Worm (Caenorhabditis elegans) whole organism, L4 larva: ENCODE results near the gene F32H5.3.

Experiments
- F26F4.8 ChIP-seq: fragments of 200-800 bp; sonication (Bioruptor generic); conservative IDR thresholded peaks from 2 replicates; pipeline ENCODE4 v1.3.6; 2022; ENCODE audit warnings: missing genetic modification characterization, missing compliant biosample characterization
- F37D6.2 ChIP-seq: sonication (generic microtip); optimal IDR thresholded peaks from 2 replicates; lab custom pipeline; 2016; ENCODE audit warnings: mild to moderate bottlenecking, missing genetic modification characterization, missing compliant biosample characterization
- F44E2.7 ChIP-seq: fragments of 200-800 bp; sonication (Bioruptor generic); IDR thresholded peaks from 2 replicates; pipeline ENCODE4 v2.1.2; 2022; ENCODE audit warnings: missing genetic modification characterization, missing compliant biosample characterization
- R02D3.7 ChIP-seq: fragments of 150-350 bp; sonication (generic microtip); optimal IDR thresholded peaks from 3 replicates; lab custom pipeline; 2014; ENCODE audit warnings: missing biosample characterization, missing genetic modification characterization
- T20F7.1 ChIP-seq: fragments of 200-800 bp; sonication (Bioruptor generic); optimal IDR thresholded peaks from 2 replicates; lab custom pipeline; 2018; ENCODE audit warnings: mild to moderate bottlenecking, missing genetic modification characterization, missing compliant biosample characterization
- Y105C5A.15 ChIP-seq: fragments of 200-800 bp; sonication (Bioruptor generic); IDR thresholded peaks from 2 replicates; pipeline ENCODE4 v1.3.6; 2022; ENCODE audit warnings: missing genetic modification characterization, missing compliant biosample characterization
- Y5F2A.4 ChIP-seq: fragments of 200-800 bp; sonication (Bioruptor generic); optimal IDR thresholded peaks from 2 replicates; lab custom pipeline; 2018; ENCODE audit warnings: mild to moderate bottlenecking, missing genetic modification characterization, missing compliant biosample characterization
- aha-1 ChIP-seq: fragments of 150-350 bp; peaks from one replicate; lab custom pipeline; 2014; ENCODE audit warnings: missing biosample characterization, missing genetic modification characterization
- ceh-28 ChIP-seq: fragments of 150-350 bp; optimal IDR thresholded peaks from 2 replicates; lab custom pipeline; 2014; ENCODE audit warnings: missing biosample characterization, missing genetic modification reagents, missing genetic modification characterization
- ceh-44 ChIP-seq: fragments of 200-800 bp; sonication (Bioruptor generic); IDR thresholded peaks from 2 replicates; pipeline ENCODE4 v1.3.6; 2022; ENCODE audit warnings: missing genetic modification reagents, missing genetic modification characterization, missing compliant biosample characterization
- ceh-82 ChIP-seq: sonication (generic microtip); optimal IDR thresholded peaks from 2 replicates; lab custom pipeline; 2017; ENCODE audit warnings: missing biosample characterization, missing genetic modification characterization
- daf-16 ChIP-seq, 3 experiments: sonication (generic microtip); optimal IDR thresholded peaks; 2 replicates each; lab custom pipeline; 2016 to 2017; ENCODE audit warnings: missing genetic modification characterization in 3 of 3, missing genetic modification reagents in 3 of 3, mild to moderate bottlenecking in 2 of 3, missing compliant biosample characterization in 2 of 3, missing biosample characterization in 1 of 3, moderate library complexity in 1 of 3
- daf-8 ChIP-seq: fragments of 200-800 bp; sonication (Bioruptor generic); IDR thresholded peaks from 2 replicates; pipeline ENCODE4 v1.3.6; 2022; ENCODE audit warnings: missing genetic modification characterization, missing compliant biosample characterization
- dmd-6 ChIP-seq: fragments of 200-800 bp; sonication (Bioruptor generic); IDR thresholded peaks from 2 replicates; pipeline ENCODE4 v1.3.6; 2022; ENCODE audit warnings: missing genetic modification reagents, missing genetic modification characterization, missing compliant biosample characterization
- dpl-1 ChIP-seq: fragments of 150-350 bp; optimal IDR thresholded peaks from 2 replicates; lab custom pipeline; 2014; ENCODE audit warnings: missing biosample characterization, missing genetic modification reagents, missing genetic modification characterization
- dve-1 ChIP-seq: sonication (generic microtip); optimal IDR thresholded peaks from 2 replicates; lab custom pipeline; 2017; ENCODE audit warnings: antibody characterized with exemption, mild to moderate bottlenecking, missing genetic modification characterization, missing compliant biosample characterization; ENCODE audit not compliant: insufficient read depth
- egl-43 ChIP-seq: fragments of 200-800 bp; sonication (Bioruptor generic); IDR thresholded peaks from 2 replicates; pipeline ENCODE4 v1.3.6; 2022; ENCODE audit warnings: missing genetic modification reagents, missing genetic modification characterization, missing compliant biosample characterization
- hlh-11 ChIP-seq: fragments of 200-800 bp; sonication (Bioruptor generic); optimal IDR thresholded peaks from 2 replicates; lab custom pipeline; 2018; ENCODE audit warnings: mild to moderate bottlenecking, missing genetic modification characterization, missing compliant biosample characterization
- lim-7 ChIP-seq: fragments of 200-800 bp; sonication (Bioruptor generic); IDR thresholded peaks from 2 replicates; pipeline ENCODE4 v1.3.6; 2022; ENCODE audit warnings: missing genetic modification characterization, missing compliant biosample characterization
- lin-13 ChIP-seq: fragments of 150-350 bp; optimal IDR thresholded peaks from 2 replicates; lab custom pipeline; 2014; ENCODE audit warnings: missing biosample characterization, missing genetic modification reagents, missing genetic modification characterization
- lin-38 ChIP-seq: fragments of 200-800 bp; sonication (Bioruptor generic); IDR thresholded peaks from 2 replicates; pipeline ENCODE4 v1.3.6; 2022; ENCODE audit warnings: missing genetic modification reagents, missing genetic modification characterization, missing compliant biosample characterization
- lin-39 ChIP-seq: fragments of 150-350 bp; optimal IDR thresholded peaks from 2 replicates; lab custom pipeline; 2014; ENCODE audit warnings: missing biosample characterization, missing genetic modification reagents, missing genetic modification characterization
- mes-2 ChIP-seq: sonication (generic microtip); optimal IDR thresholded peaks from 2 replicates; lab custom pipeline; 2016; ENCODE audit warnings: missing genotype, mild to moderate bottlenecking, missing genetic modification characterization, missing compliant biosample characterization; ENCODE audit not compliant: poor library complexity, severe bottlenecking
- mxl-3 ChIP-seq: fragments of 200-800 bp; sonication (Bioruptor generic); optimal IDR thresholded peaks from 2 replicates; lab custom pipeline; 2018; ENCODE audit warnings: mild to moderate bottlenecking, missing genetic modification characterization, missing compliant biosample characterization
- nhr-102 ChIP-seq: sonication (generic microtip); optimal IDR thresholded peaks from 2 replicates; lab custom pipeline; 2016; ENCODE audit warnings: mild to moderate bottlenecking, missing genetic modification characterization, moderate library complexity, missing compliant biosample characterization
- nhr-11 ChIP-seq: fragments of 150-350 bp; optimal IDR thresholded peaks from 2 replicates; lab custom pipeline; 2014; ENCODE audit warnings: missing biosample characterization, missing genetic modification characterization
- nhr-111 ChIP-seq: fragments of 200-800 bp; sonication (Bioruptor generic); optimal IDR thresholded peaks from 2 replicates; lab custom pipeline; 2018; ENCODE audit warnings: mild to moderate bottlenecking, missing genetic modification characterization, missing compliant biosample characterization
- nhr-28 ChIP-seq: fragments of 150-350 bp; optimal IDR thresholded peaks from 2 replicates; lab custom pipeline; 2014; ENCODE audit warnings: missing biosample characterization, missing genetic modification characterization
- nhr-41 ChIP-seq: fragments of 200-800 bp; sonication (Bioruptor generic); IDR thresholded peaks from 2 replicates; pipeline ENCODE4 v1.3.6; 2022; ENCODE audit warnings: missing genetic modification reagents, missing genetic modification characterization, missing compliant biosample characterization
- nhr-48 ChIP-seq: sonication (generic microtip); optimal IDR thresholded peaks from 2 replicates; lab custom pipeline; 2016; ENCODE audit warnings: mild to moderate bottlenecking, missing genetic modification characterization, missing compliant biosample characterization
- nhr-76 ChIP-seq: fragments of 150-350 bp; optimal IDR thresholded peaks from 2 replicates; lab custom pipeline; 2014; ENCODE audit warnings: missing biosample characterization, missing genetic modification characterization
- php-3 ChIP-seq: fragments of 200-800 bp; sonication (Bioruptor generic); IDR thresholded peaks from 2 replicates; pipeline ENCODE4 v1.3.6; 2022; ENCODE audit warnings: missing genetic modification reagents, missing genetic modification characterization, missing compliant biosample characterization
- pqm-1 ChIP-seq: sonication (generic microtip); optimal IDR thresholded peaks from 2 replicates; lab custom pipeline; 2017; ENCODE audit warnings: missing biosample characterization, missing genetic modification characterization
- rbr-2 ChIP-seq: sonication (generic microtip); optimal IDR thresholded peaks from 2 replicates; lab custom pipeline; 2016; ENCODE audit warnings: missing genotype, missing genetic modification characterization, missing compliant biosample characterization
- sdz-12 ChIP-seq: fragments of 200-800 bp; sonication (Bioruptor generic); optimal IDR thresholded peaks from 2 replicates; lab custom pipeline; 2018; ENCODE audit warnings: mild to moderate bottlenecking, missing genetic modification characterization, missing compliant biosample characterization
- spr-3 ChIP-seq: fragments of 200-800 bp; sonication (Bioruptor generic); optimal IDR thresholded peaks from 2 replicates; lab custom pipeline; 2018; ENCODE audit warnings: mild to moderate bottlenecking, missing genetic modification characterization, missing compliant biosample characterization
- tag-97 ChIP-seq: fragments of 200-800 bp; sonication (Bioruptor generic); IDR thresholded peaks from 2 replicates; pipeline ENCODE4 v1.3.6; 2022; ENCODE audit warnings: missing genetic modification characterization, missing compliant biosample characterization
- tra-1 ChIP-seq: fragments of 200-800 bp; sonication (Bioruptor generic); IDR thresholded peaks from 2 replicates; pipeline ENCODE4 v1.3.6; 2022; ENCODE audit warnings: missing genetic modification reagents, missing genetic modification characterization, missing compliant biosample characterization
- unc-39 ChIP-seq: sonication (generic microtip); optimal IDR thresholded peaks from 2 replicates; lab custom pipeline; 2017; ENCODE audit warnings: missing biosample characterization, missing genetic modification characterization
- unc-62 ChIP-seq, 3 experiments: fragments of 150-350 bp in 1 of 3; sonication (generic microtip); optimal IDR thresholded peaks in 2 of 3; peaks in 1 of 3; 1 replicate in 1 of 3; 2 replicates in 2 of 3; lab custom pipeline; 2014 to 2017; ENCODE audit warnings: missing biosample characterization in 3 of 3, missing genetic modification characterization in 3 of 3, missing genetic modification reagents in 3 of 3, missing genotype in 1 of 3
- vab-7 ChIP-seq: fragments of 200-800 bp; sonication (Bioruptor generic); IDR thresholded peaks from 2 replicates; pipeline ENCODE4 v1.3.6; 2022; ENCODE audit warnings: missing genetic modification reagents, missing genetic modification characterization, missing compliant biosample characterization
- zag-1 ChIP-seq: fragments of 150-350 bp; optimal IDR thresholded peaks from 2 replicates; lab custom pipeline; 2014; ENCODE audit warnings: missing biosample characterization, missing genetic modification characterization
- zfp-2 ChIP-seq: sonication (generic microtip); optimal IDR thresholded peaks from 2 replicates; lab custom pipeline; 2016; ENCODE audit warnings: mild to moderate bottlenecking, missing genetic modification characterization, missing compliant biosample characterization
- zip-2 ChIP-seq: fragments of 150-350 bp; optimal IDR thresholded peaks from 2 replicates; lab custom pipeline; 2014; ENCODE audit warnings: missing biosample characterization, missing genetic modification characterization

The F32H5.3 gene

ce11 chrV:13317911-13318502 is 41.1 kb upstream of the F32H5.3 start, which contains the start of the genes col-161 and srh-18:
Gene col-161 (minus strand): TSS chrV:13318011.
Gene srh-18 (plus strand): TSS chrV:13318452.
- peak; percentile 33 for TF ChIP-seq aha-1 (tag; lab: Kevin White, UChicago)
- TF ChIP-seq hlh-11 (tag; lab: Kevin White, UChicago): no peak

ce11 chrV:13320676-13321075 is 38.5 kb upstream of the F32H5.3 start, which contains the start of gene srh-15:
Gene srh-15 (plus strand): TSS chrV:13320976.
- TF ChIP-seq ceh-28: no peak
- TF ChIP-seq daf-8 (GFP tag; lab: Robert Waterston, UW): no peak
- TF ChIP-seq F44E2.7: no peak
- no peak for TF ChIP-seq zip-2
- peak in 1 of 2 experiments; percentile 73 for TF ChIP-seq unc-62 (GFP tag; optimal IDR thresholded peaks at IDR 0.05 in 1 of 2; lab: Kevin White, UChicago)
- TF ChIP-seq unc-62 (tag; optimal IDR thresholded peaks at IDR 0.05; lab: Kevin White, UChicago): no peak
- TF ChIP-seq, all 104 proteins: peak for 1

ce11 chrV:13324933-13325760 is 34.0 kb upstream of the F32H5.3 start, which contains the start of gene C50B6.7:
Gene C50B6.7 (minus strand): TSS chrV:13324983.
- TF ChIP-seq T20F7.1 (GFP tag; lab: Kevin White, UChicago): no peak
- no peak for TF ChIP-seq Y105C5A.15 (GFP tag; lab: Robert Waterston, UW)
- TF ChIP-seq lim-7 (GFP tag; lab: Robert Waterston, UW): no peak
- TF ChIP-seq egl-43 (GFP tag; lab: Robert Waterston, UW): no peak
- no peak for TF ChIP-seq mes-2 (tag; lab: Kevin White, UChicago)
- no peak for TF ChIP-seq tra-1 (GFP tag; lab: Robert Waterston, UW)
- TF ChIP-seq F44E2.7: no peak
- no peak for TF ChIP-seq zfp-2 (tag; lab: Kevin White, UChicago)
- TF ChIP-seq lin-38 (GFP tag; lab: Robert Waterston, UW): no peak
- TF ChIP-seq mxl-3: no peak
- no peak for TF ChIP-seq daf-16 (GFP tag; optimal IDR thresholded peaks at IDR 0.05; lab: Kevin White, UChicago)
- peak; percentile 52 for TF ChIP-seq daf-16 (tag; optimal IDR thresholded peaks at IDR 0.05; lab: Kevin White, UChicago)
- no peak for TF ChIP-seq Y5F2A.4 (GFP tag; lab: Kevin White, UChicago)
- peak; percentile 9 for TF ChIP-seq nhr-48 (tag; lab: Kevin White, UChicago)
- TF ChIP-seq ceh-44 (GFP tag; lab: Robert Waterston, UW): no peak
- TF ChIP-seq ceh-82 (tag; lab: Kevin White, UChicago): no peak
- no peak for TF ChIP-seq unc-39 (tag; lab: Kevin White, UChicago)
- TF ChIP-seq R02D3.7 (tag; lab: Kevin White, UChicago): no peak
- no peak for TF ChIP-seq F26F4.8 (GFP tag; lab: Robert Waterston, UW)
- no peak for TF ChIP-seq spr-3 (GFP tag; lab: Kevin White, UChicago)
- no peak for TF ChIP-seq F37D6.2 (tag; lab: Kevin White, UChicago)
- TF ChIP-seq dmd-6 (GFP tag; lab: Robert Waterston, UW): peak; percentile 48
- no peak for TF ChIP-seq nhr-76 (tag; lab: Kevin White, UChicago)
- TF ChIP-seq dve-1 (tag; lab: Kevin White, UChicago): peak; percentile 11
- no peak for TF ChIP-seq nhr-41 (GFP tag; lab: Robert Waterston, UW)
- TF ChIP-seq pqm-1 (tag; lab: Kevin White, UChicago): peak; percentile 22
- peak; percentile 2 for TF ChIP-seq nhr-28 (tag; lab: Kevin White, UChicago)
- no peak for TF ChIP-seq nhr-11 (tag; lab: Kevin White, UChicago)
- no peak for TF ChIP-seq nhr-111 (GFP tag; lab: Kevin White, UChicago)
- TF ChIP-seq lin-13 (GFP tag; lab: Kevin White, UChicago): no peak
- no peak for TF ChIP-seq lin-39 (tag; lab: Kevin White, UChicago)
- TF ChIP-seq dpl-1 (GFP tag; lab: Kevin White, UChicago): no peak
- TF ChIP-seq vab-7 (GFP tag; lab: Robert Waterston, UW): no peak
- TF ChIP-seq zag-1: no peak
- no peak for TF ChIP-seq sdz-12 (GFP tag; lab: Kevin White, UChicago)
- no peak for TF ChIP-seq rbr-2 (tag; lab: Kevin White, UChicago)
- peak in 1 of 2 experiments; percentile 3 for TF ChIP-seq unc-62 (GFP tag; optimal IDR thresholded peaks at IDR 0.05 in 1 of 2; lab: Kevin White, UChicago)
- TF ChIP-seq unc-62 (tag; optimal IDR thresholded peaks at IDR 0.05; lab: Kevin White, UChicago): no peak
- TF ChIP-seq tag-97 (GFP tag; lab: Robert Waterston, UW): no peak
- TF ChIP-seq php-3: peak; percentile 90
- no peak for TF ChIP-seq nhr-102
